Fruit fly (Drosophila melanogaster) whole organism, embryonic: Measurements from ENCODE around the gene RluA-1.
A peak's percentile ranks its signal among the peaks of the same experiment; 100 is the strongest.

Source experiments
- Blimp-1 ChIP-seq: fragments of 200-800 bp; sonication (Bioruptor generic); optimal IDR thresholded peaks from 3 replicates; lab custom pipeline; 2018; ENCODE audit warnings: missing biosample characterization, missing genetic modification characterization, mild to moderate bottlenecking, moderate library complexity, missing genetic modification reagents
- BtbVII ChIP-seq: fragments of 200-800 bp; sonication (Bioruptor generic); optimal IDR thresholded peaks from 3 replicates; lab custom pipeline; 2017; ENCODE audit warnings: missing biosample characterization, mild to moderate bottlenecking, missing genetic modification characterization
- CG10267 ChIP-seq: fragments of 200-800 bp; sonication (Bioruptor generic); optimal IDR thresholded peaks from 2 replicates; lab custom pipeline; 2018; ENCODE audit warnings: missing biosample characterization, mild to moderate bottlenecking, missing genetic modification characterization, moderate library complexity
- CG10979 ChIP-seq: fragments of 200-800 bp; sonication (Bioruptor generic); optimal IDR thresholded peaks from 2 replicates; lab custom pipeline; 2018; ENCODE audit warnings: missing biosample characterization, mild to moderate bottlenecking, missing genetic modification characterization, moderate library complexity
- CG11504 ChIP-seq: fragments of 200-800 bp; sonication (Bioruptor generic); optimal IDR thresholded peaks from 3 replicates; lab custom pipeline; 2019; ENCODE audit warnings: missing biosample characterization, mild to moderate bottlenecking, missing genetic modification characterization, moderate library complexity
- CG12769 ChIP-seq: fragments of 200-800 bp; sonication (Bioruptor generic); optimal IDR thresholded peaks from 2 replicates; lab custom pipeline; 2019; ENCODE audit warnings: missing biosample characterization, mild to moderate bottlenecking, missing genetic modification characterization, moderate library complexity
- CG12942 ChIP-seq: fragments of 200-800 bp; sonication (Bioruptor generic); optimal IDR thresholded peaks from 3 replicates; lab custom pipeline; 2016; ENCODE audit warnings: missing biosample characterization, missing genetic modification characterization
- CG13287 ChIP-seq: fragments of 200-800 bp; sonication (Bioruptor generic); IDR thresholded peaks from 2 replicates; pipeline ENCODE4 v1.3.6; 2022; ENCODE audit warnings: missing biosample characterization, missing genetic modification characterization; ENCODE audit not compliant: partially characterized antibody
- CG14014 ChIP-seq: fragments of 200-800 bp; sonication (Bioruptor generic); IDR thresholded peaks from 2 replicates; pipeline ENCODE4 v1.3.6; 2022; ENCODE audit warnings: missing biosample characterization, missing genetic modification characterization
- CG1529 ChIP-seq: fragments of 200-800 bp; sonication (Bioruptor generic); optimal IDR thresholded peaks from 3 replicates; lab custom pipeline; 2018; ENCODE audit warnings: missing biosample characterization, missing genetic modification characterization
- CG16779 ChIP-seq: fragments of 200-800 bp; sonication (Bioruptor generic); IDR thresholded peaks from 2 replicates; pipeline ENCODE4 v1.3.6; 2022; ENCODE audit warnings: missing biosample characterization, missing genetic modification characterization
- CG17568 ChIP-seq: fragments of 200-800 bp; sonication (Bioruptor generic); optimal IDR thresholded peaks from 2 replicates; lab custom pipeline; 2018; ENCODE audit warnings: missing biosample characterization, mild to moderate bottlenecking, missing genetic modification characterization, moderate library complexity
- CG2199 ChIP-seq: fragments of 200-800 bp; sonication (Bioruptor generic); IDR thresholded peaks from 3 replicates; pipeline ENCODE4 v1.3.6; 2022; ENCODE audit warnings: missing biosample characterization, missing genetic modification characterization
- CG31224 ChIP-seq: fragments of 200-800 bp; sonication (Bioruptor generic); IDR thresholded peaks from 2 replicates; pipeline ENCODE4 v1.3.6; 2022; ENCODE audit warnings: missing biosample characterization, missing genetic modification characterization
- CG31365 ChIP-seq: fragments of 200-800 bp; sonication (Bioruptor generic); optimal IDR thresholded peaks from 2 replicates; lab custom pipeline; 2018; ENCODE audit warnings: missing biosample characterization, mild to moderate bottlenecking, missing genetic modification characterization
- CG34376 ChIP-seq: fragments of 200-800 bp; sonication (Bioruptor generic); optimal IDR thresholded peaks from 2 replicates; lab custom pipeline; 2018; ENCODE audit warnings: missing biosample characterization, mild to moderate bottlenecking, missing genetic modification characterization
- CG4360 ChIP-seq: fragments of 200-800 bp; sonication (Bioruptor generic); IDR thresholded peaks from 2 replicates; pipeline ENCODE4 v1.3.6; 2022; ENCODE audit warnings: missing biosample characterization, missing genetic modification characterization
- CG4854 ChIP-seq: fragments of 200-800 bp; sonication (Bioruptor generic); optimal IDR thresholded peaks from 2 replicates; lab custom pipeline; 2016; ENCODE audit warnings: missing biosample characterization, missing genetic modification characterization, inconsistent platforms
- CG6175 ChIP-seq: fragments of 200-800 bp; sonication (Bioruptor generic); IDR thresholded peaks from 3 replicates; pipeline ENCODE4 v1.3.6; 2022; ENCODE audit warnings: missing biosample characterization, missing genetic modification characterization
- CG7786 ChIP-seq: fragments of 200-800 bp; sonication (Bioruptor generic); optimal IDR thresholded peaks from 2 replicates; lab custom pipeline; 2016; ENCODE audit warnings: missing biosample characterization, missing genetic modification characterization
- E2f1 ChIP-seq: fragments of 200-800 bp; sonication (Bioruptor generic); IDR thresholded peaks from 2 replicates; pipeline ENCODE4 v1.3.6; 2022; ENCODE audit warnings: missing biosample characterization, missing genetic modification characterization
- E2f2 ChIP-seq: fragments of 200-800 bp; sonication (Bioruptor generic); IDR thresholded peaks from 2 replicates; pipeline ENCODE4 v1.3.6; 2022; ENCODE audit warnings: missing biosample characterization, missing genetic modification characterization
- Elba2 ChIP-seq: fragments of 200-800 bp; sonication (Bioruptor generic); optimal IDR thresholded peaks from 3 replicates; lab custom pipeline; 2016; ENCODE audit warnings: missing biosample characterization, missing genetic modification characterization
- GATAe ChIP-seq: fragments of 200-800 bp; sonication (Bioruptor generic); conservative IDR thresholded peaks from 2 replicates; pipeline ENCODE4 v1.3.6; 2022; ENCODE audit warnings: missing biosample characterization, missing genetic modification characterization
- Hr78 ChIP-seq, 2 experiments: fragments of 200-800 bp in 1 of 2; fragments of >200 bp in 1 of 2; sonication (Bioruptor generic) in 1 of 2; optimal IDR thresholded peaks; 2 replicates each; lab custom pipeline; 2017 to 2019; ENCODE audit warnings: missing biosample characterization in 2 of 2, missing genetic modification characterization in 2 of 2, mild to moderate bottlenecking in 1 of 2, moderate library complexity in 1 of 2
- Nf-YA ChIP-seq: fragments of 200-800 bp; sonication (Bioruptor generic); IDR thresholded peaks from 2 replicates; pipeline ENCODE4 v1.3.6; 2022; ENCODE audit warnings: missing biosample characterization, missing genetic modification characterization
- Ssrp ChIP-seq: fragments of 200-800 bp; sonication (Bioruptor generic); optimal IDR thresholded peaks from 2 replicates; lab custom pipeline; 2018; ENCODE audit warnings: missing biosample characterization, mild to moderate bottlenecking, missing genetic modification characterization, moderate library complexity
- abd-A ChIP-seq: fragments of 200-800 bp; sonication (Bioruptor generic); optimal IDR thresholded peaks from 3 replicates; lab custom pipeline; 2019; ENCODE audit warnings: missing biosample characterization, mild to moderate bottlenecking, missing genetic modification characterization, moderate library complexity
- az2 ChIP-seq: fragments of 200-800 bp; sonication (Bioruptor generic); optimal IDR thresholded peaks from 3 replicates; lab custom pipeline; 2016; ENCODE audit warnings: missing biosample characterization, missing genetic modification characterization
- caup ChIP-seq: fragments of 200-800 bp; sonication (Bioruptor generic); optimal IDR thresholded peaks from 3 replicates; lab custom pipeline; 2017; ENCODE audit warnings: missing biosample characterization, mild to moderate bottlenecking, missing genetic modification characterization, moderate library complexity; ENCODE audit not compliant: severe bottlenecking
- chinmo ChIP-seq: fragments of 200-800 bp; sonication (Bioruptor generic); IDR thresholded peaks from 4 replicates; pipeline ENCODE4 v1.3.6; 2022; ENCODE audit warnings: missing biosample characterization, missing genetic modification characterization; ENCODE audit not compliant: partially characterized antibody
- dmrt99B ChIP-seq: fragments of 200-800 bp; sonication (Bioruptor generic); optimal IDR thresholded peaks from 2 replicates; lab custom pipeline; 2018; ENCODE audit warnings: missing biosample characterization, mild to moderate bottlenecking, missing genetic modification characterization, moderate library complexity
- exex ChIP-seq: fragments of 200-800 bp; sonication (Bioruptor generic); optimal IDR thresholded peaks from 4 replicates; lab custom pipeline; 2018; ENCODE audit warnings: missing biosample characterization, mild to moderate bottlenecking, missing genetic modification characterization, moderate library complexity
- fd3F ChIP-seq: fragments of 200-800 bp; sonication (Bioruptor generic); optimal IDR thresholded peaks from 2 replicates; lab custom pipeline; 2018; ENCODE audit warnings: missing biosample characterization, mild to moderate bottlenecking, missing genetic modification characterization, moderate library complexity
- her ChIP-seq: fragments of 200-800 bp; sonication (Bioruptor generic); optimal IDR thresholded peaks from 2 replicates; lab custom pipeline; 2016; ENCODE audit warnings: missing biosample characterization, missing genetic modification characterization
- jumu ChIP-seq: fragments of 200-800 bp; sonication (Bioruptor generic); optimal IDR thresholded peaks from 3 replicates; lab custom pipeline; 2016; ENCODE audit warnings: missing biosample characterization, missing genetic modification characterization
- kah ChIP-seq: fragments of 200-800 bp; sonication (Bioruptor generic); optimal IDR thresholded peaks from 2 replicates; lab custom pipeline; 2018; ENCODE audit warnings: missing biosample characterization, mild to moderate bottlenecking, missing genetic modification characterization
- kay ChIP-seq: fragments of 200-800 bp; sonication (Bioruptor generic); optimal IDR thresholded peaks from 2 replicates; lab custom pipeline; 2016; ENCODE audit warnings: missing biosample characterization, missing genetic modification characterization
- rib ChIP-seq: fragments of 200-800 bp; sonication (Bioruptor generic); IDR thresholded peaks from 2 replicates; pipeline ENCODE4 v1.3.6; 2022; ENCODE audit warnings: missing biosample characterization, missing genetic modification characterization
- sc ChIP-seq, 3 experiments: fragments of >200 bp in 2 of 3; fragments of 200-800 bp in 1 of 3; sonication (Bioruptor generic) in 1 of 3; optimal IDR thresholded peaks; 2 replicates in 2 of 3; 3 replicates in 1 of 3; lab custom pipeline; 2017; ENCODE audit warnings: mild to moderate bottlenecking in 1 of 3, missing biosample characterization in 1 of 3, missing genetic modification characterization in 1 of 3, missing genetic modification reagents in 1 of 3
- sd ChIP-seq: fragments of 200-800 bp; sonication (Bioruptor generic); optimal IDR thresholded peaks from 3 replicates; lab custom pipeline; 2018; ENCODE audit warnings: missing biosample characterization, mild to moderate bottlenecking, missing genetic modification characterization, moderate library complexity
- slp2 ChIP-seq: fragments of 200-800 bp; sonication (Bioruptor generic); optimal IDR thresholded peaks from 2 replicates; lab custom pipeline; 2016; ENCODE audit warnings: missing biosample characterization, missing genetic modification characterization
- so ChIP-seq: fragments of 200-800 bp; sonication (Bioruptor generic); IDR thresholded peaks from 3 replicates; pipeline ENCODE4 v1.3.6; 2022; ENCODE audit warnings: missing biosample characterization, missing genetic modification characterization
- trem ChIP-seq: fragments of 200-800 bp; optimal IDR thresholded peaks from 3 replicates; lab custom pipeline; 2019; ENCODE audit warnings: missing biosample characterization, mild to moderate bottlenecking, missing genetic modification characterization, moderate library complexity
- zen2 ChIP-seq: fragments of 200-800 bp; sonication (Bioruptor generic); IDR thresholded peaks from 3 replicates; pipeline ENCODE4 v1.3.6; 2022; ENCODE audit warnings: missing biosample characterization, missing genetic modification characterization; ENCODE audit not compliant: partially characterized antibody
- zf30C ChIP-seq: fragments of 200-800 bp; sonication (Bioruptor generic); optimal IDR thresholded peaks from 3 replicates; lab custom pipeline; 2018; ENCODE audit warnings: missing biosample characterization, mild to moderate bottlenecking, missing genetic modification characterization

Gene RluA-1

dm6 chr2L:10504895-10505294, 30.7 kb upstream of the RluA-1 start (continued):
- peak; percentile 8 for TF ChIP-seq CG17568
- TF ChIP-seq zf30C (GFP tag; lab: Kevin White, UChicago) = no peak
- TF ChIP-seq CG10979 (tag; lab: Kevin White, UChicago) = peak; percentile 12
- no peak for TF ChIP-seq CG10267
- peak; percentile 4 for TF ChIP-seq Blimp-1 (GFP tag; lab: Kevin White, UChicago)

- peak; percentile 29 for TF ChIP-seq kay (GFP tag; lab: Kevin White, UChicago)
- 0 out of 2 replicates have a peak, but pooled peaks have one; percentile 46 for TF ChIP-seq CG31224 (GFP tag; lab: Robert Waterston, UW)
- peak in 1 of 2 experiments; percentile 96 for TF ChIP-seq Hr78 (GFP tag; optimal IDR thresholded peaks at IDR 0.05; lab: Kevin White, UChicago)
- peak; percentile 28 for TF ChIP-seq CG12769
- no peak for TF ChIP-seq Ssrp (tag; lab: Kevin White, UChicago)
- TF ChIP-seq chinmo (GFP tag; lab: Robert Waterston, UW) = peak; percentile 69; the same call in 1 of the 4 replicates
- TF ChIP-seq CG11504 (tag; lab: Kevin White, UChicago) = no peak
- TF ChIP-seq sd (tag; lab: Kevin White, UChicago) = peak; percentile 85
- TF ChIP-seq abd-A (tag; lab: Kevin White, UChicago) = peak; percentile 37
- peak; percentile 22 for TF ChIP-seq kah
- no peak for TF ChIP-seq caup (GFP tag; lab: Kevin White, UChicago)
- no peak for TF ChIP-seq E2f2
- TF ChIP-seq rib (GFP tag; lab: Robert Waterston, UW) = 0 out of 2 replicates have a peak, but pooled peaks have one; percentile 27
- TF ChIP-seq az2 = no peak
- 0 out of 3 replicates have a peak, but pooled peaks have one; percentile 43 for TF ChIP-seq so (GFP tag; lab: Robert Waterston, UW)
- peak; percentile 34 for TF ChIP-seq BtbVII (GFP tag; lab: Kevin White, UChicago)
- no peak for TF ChIP-seq her (GFP tag; lab: Kevin White, UChicago)
- TF ChIP-seq slp2 (GFP tag; lab: Kevin White, UChicago) = no peak
- 0 out of 3 replicates have a peak, but pooled peaks have one; percentile 12 for TF ChIP-seq CG6175 (GFP tag; lab: Robert Waterston, UW)
- TF ChIP-seq CG14014 = 0 out of 2 replicates have a peak, but pooled peaks have one; percentile 23
- TF ChIP-seq sc (optimal IDR thresholded peaks at IDR 0.05; lab: Kevin White, UChicago) = no peak
- TF ChIP-seq sc (GFP tag; optimal IDR thresholded peaks at IDR 0.05; lab: Kevin White, UChicago) = no peak
- peak; percentile 15; the same call in 1 of the 2 replicates for TF ChIP-seq CG13287
- no peak for TF ChIP-seq trem
Observed at dm6 chr2L:10503356-10503977, 29.3 kb upstream of the RluA-1 start.

dm6 chr2L:10502862-10503261, 28.7 kb upstream of the RluA-1 start:
- no peak for TF ChIP-seq CG12942 (GFP tag; lab: Kevin White, UChicago)
- TF ChIP-seq fd3F (GFP tag; lab: Kevin White, UChicago) = no peak
- TF ChIP-seq exex (tag; lab: Kevin White, UChicago) = peak; percentile 21
- TF ChIP-seq CG2199 (GFP tag; lab: Robert Waterston, UW) = peak; percentile 50; the same call in 1 of the 3 replicates
- 0 out of 2 replicates have a peak, but pooled peaks have one; percentile 10 for TF ChIP-seq Nf-YA

DNA sequence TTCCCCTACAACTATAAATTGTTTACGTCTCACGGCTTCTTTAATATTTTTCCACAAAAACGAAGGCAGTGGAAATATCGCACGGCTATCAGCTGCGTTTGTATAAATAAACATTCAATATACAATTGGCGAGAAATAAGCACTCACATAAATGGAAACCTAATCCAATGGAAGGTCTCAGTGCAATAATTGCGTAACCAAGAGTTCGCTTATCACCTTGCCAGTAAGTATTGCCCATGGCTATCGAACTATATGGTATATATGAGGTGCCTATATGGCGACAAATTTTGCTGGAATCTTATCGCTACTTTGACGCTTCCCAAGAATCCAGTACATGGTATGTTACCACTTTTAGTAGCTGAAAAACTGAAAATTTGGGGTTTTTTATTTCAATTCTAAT, 28.1 kb upstream of the RluA-1 start:
- no peak for TF ChIP-seq CG4360 (GFP tag; lab: Robert Waterston, UW)
- TF ChIP-seq zen2 (GFP tag; lab: Robert Waterston, UW) = no peak
- no peak for TF ChIP-seq E2f1 (GFP tag; lab: Robert Waterston, UW)
- no peak for TF ChIP-seq CG31365 (tag; lab: Kevin White, UChicago)
- TF ChIP-seq CG34376 = peak; percentile 12
- no peak for TF ChIP-seq CG4854 (GFP tag; lab: Kevin White, UChicago)
- no peak for TF ChIP-seq jumu (GFP tag; lab: Kevin White, UChicago)
- peak; percentile 46; the same call in 1 of the 2 replicates for TF ChIP-seq GATAe (GFP tag; lab: Robert Waterston, UW)
- TF ChIP-seq Elba2 (GFP tag; lab: Kevin White, UChicago) = no peak
- TF ChIP-seq dmrt99B (tag; lab: Kevin White, UChicago) = no peak
- TF ChIP-seq CG7786 (GFP tag; lab: Kevin White, UChicago) = no peak
- no peak for TF ChIP-seq CG1529 (GFP tag; lab: Kevin White, UChicago)
- no peak for TF ChIP-seq CG16779
